Worm (Caenorhabditis elegans) whole organism, L4/young adult: ENCODE data around the gene Y54G11A.3.

Experiments used
- W03F9.2 ChIP-seq: fragments of 150-350 bp; optimal IDR thresholded peaks from 2 replicates; lab custom pipeline; 2014; ENCODE audit warnings: missing biosample characterization, missing genetic modification characterization
- dao-5 ChIP-seq: sonication (generic microtip); optimal IDR thresholded peaks from 2 replicates; lab custom pipeline; 2016; ENCODE audit warnings: missing genotype, missing genetic modification characterization, moderate library complexity, missing compliant biosample characterization
- him-1 ChIP-seq: sonication (generic microtip); optimal IDR thresholded peaks from 2 replicates; lab custom pipeline; 2016; ENCODE audit warnings: missing genotype, missing genetic modification reagents, missing genetic modification characterization, missing compliant biosample characterization

Y54G11A.3 gene

DNA sequence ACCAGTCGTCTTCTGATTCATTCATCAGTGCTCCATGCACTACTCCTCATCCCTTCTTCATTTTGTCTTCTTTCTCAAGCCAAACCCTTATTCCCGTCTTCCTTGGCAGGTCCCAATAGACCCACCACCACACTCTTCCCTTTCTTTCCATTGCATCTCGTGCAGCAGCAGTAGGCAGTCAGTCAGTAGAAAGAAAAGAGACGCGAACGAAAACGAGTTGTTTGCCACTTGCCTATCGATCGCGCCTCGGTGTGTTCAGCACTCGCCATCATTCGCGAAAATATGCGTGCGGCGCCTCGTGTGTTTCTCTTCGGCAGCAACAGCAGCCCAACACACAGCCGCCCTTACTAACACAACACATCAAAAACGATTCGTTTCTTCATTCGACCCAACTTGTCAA lies 26.9 kb upstream of the Y54G11A.3 start:
- no peak for TF ChIP-seq dao-5 (tag; lab: Kevin White, UChicago)
- TF ChIP-seq him-1 (tag; lab: Kevin White, UChicago) = no peak
- peak; percentile 10 for TF ChIP-seq W03F9.2 (tag; lab: Kevin White, UChicago)

- TF ChIP-seq dao-5 (tag; lab: Kevin White, UChicago) (peak; percentile 3), W03F9.2 (tag; lab: Kevin White, UChicago) (peak; percentile 6), him-1 (tag; lab: Kevin White, UChicago) (peak; percentile 34)
Observed at ce11 chrII:14250147-14250965, 26.1 kb upstream of the Y54G11A.3 start, which contains the start of gene hmg-1.1. Gene hmg-1.1, plus strand, starts transcription at chrII:14250695.

DNA sequence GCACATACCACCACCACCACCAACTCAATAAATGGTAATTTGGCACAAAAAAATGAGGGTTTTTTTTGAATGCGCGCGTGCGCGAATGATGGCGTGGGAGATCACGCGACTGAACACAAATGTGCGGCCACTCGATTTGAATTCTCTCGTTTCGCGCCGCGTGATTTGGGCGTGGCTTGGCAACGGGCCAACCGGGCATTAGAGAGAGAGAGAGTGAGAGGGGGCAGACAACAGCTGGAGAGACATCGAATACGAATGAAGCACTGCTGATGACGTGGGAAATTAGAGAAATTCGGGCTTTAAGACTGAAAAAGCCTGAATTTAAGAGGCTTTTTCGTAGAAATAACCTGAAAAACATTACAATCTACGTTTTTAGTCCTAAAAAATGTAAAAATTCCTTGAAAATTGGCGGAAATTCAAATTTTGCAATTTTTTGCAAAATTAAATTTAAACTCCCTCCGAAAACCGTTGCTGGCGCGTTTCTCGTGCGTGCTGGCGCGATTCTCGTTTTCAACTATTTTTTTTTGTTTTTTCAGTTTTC lies 25.0 kb upstream of the Y54G11A.3 start:
- TF ChIP-seq W03F9.2 (tag; lab: Kevin White, UChicago) (no peak), him-1 (tag; lab: Kevin White, UChicago) (peak; percentile 87), dao-5 (tag; lab: Kevin White, UChicago) (peak; percentile 42)

- TF ChIP-seq him-1 (tag; lab: Kevin White, UChicago) (no peak), W03F9.2 (tag; lab: Kevin White, UChicago) (no peak), dao-5 (tag; lab: Kevin White, UChicago) (no peak)
Observed at ce11 chrII:14252057-14252456, 24.4 kb upstream of the Y54G11A.3 start, which contains the start of gene Y54G11A.2. Gene Y54G11A.2, plus strand, starts transcription at chrII:14252357.

DNA sequence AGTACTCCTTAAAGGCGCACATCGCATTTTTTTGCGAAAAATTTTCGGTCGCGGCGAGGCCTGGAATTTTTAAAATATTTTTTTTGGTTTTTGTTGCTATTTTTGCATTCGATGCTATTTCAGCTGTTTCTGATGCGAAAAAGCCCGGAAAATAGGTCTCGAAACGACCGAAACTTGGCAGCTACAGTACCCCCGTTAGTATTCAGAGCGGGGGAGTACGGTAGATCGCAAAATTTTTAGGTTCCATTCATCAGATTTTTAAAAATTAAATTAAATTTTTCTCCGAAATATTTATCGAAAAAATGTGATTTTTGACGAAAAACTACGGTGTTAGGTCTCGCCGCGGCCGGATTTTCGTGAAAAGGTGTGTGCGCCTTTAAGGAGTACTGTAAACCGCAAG lies 20.6 kb upstream of the Y54G11A.3 start:
- TF ChIP-seq dao-5 (tag; lab: Kevin White, UChicago) (no peak), W03F9.2 (tag; lab: Kevin White, UChicago) (no peak), him-1 (tag; lab: Kevin White, UChicago) (no peak)

DNA sequence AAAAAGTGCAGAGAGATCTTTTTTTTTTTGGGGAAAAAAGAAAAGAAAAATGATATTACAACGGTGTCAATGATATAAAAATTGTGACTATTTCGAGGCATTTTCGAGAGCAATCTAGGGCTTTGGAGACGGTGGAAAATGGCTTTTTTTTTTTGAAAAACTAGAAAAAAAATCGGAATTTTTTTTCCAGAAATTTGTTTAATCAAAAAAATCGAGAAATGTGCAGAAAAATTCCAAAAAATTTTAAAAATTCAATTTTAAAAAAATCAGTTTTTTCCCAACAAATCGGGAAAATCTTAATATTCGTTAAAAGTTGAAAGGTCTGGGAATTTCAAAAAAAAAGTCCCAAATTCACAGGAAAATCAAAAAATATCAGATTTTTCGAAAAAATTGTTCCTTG lies 19.6 kb upstream of the Y54G11A.3 start, which contains the start of gene Y54G11A.19:
Gene Y54G11A.19 (minus strand): TSS at position 101 of the 400 bp plus-strand sequence.
- TF ChIP-seq dao-5 (tag; lab: Kevin White, UChicago) (no peak), W03F9.2 (tag; lab: Kevin White, UChicago) (no peak), him-1 (tag; lab: Kevin White, UChicago) (no peak)

ce11 chrII:14257943-14258342 lies 18.5 kb upstream of the Y54G11A.3 start:
- TF ChIP-seq dao-5 (tag; lab: Kevin White, UChicago) (no peak), him-1 (tag; lab: Kevin White, UChicago) (no peak), W03F9.2 (tag; lab: Kevin White, UChicago) (no peak)

- TF ChIP-seq dao-5 (tag; lab: Kevin White, UChicago) (no peak), him-1 (tag; lab: Kevin White, UChicago) (no peak), W03F9.2 (tag; lab: Kevin White, UChicago) (no peak)
Observed at ce11 chrII:14269142-14269593, 7.3 kb upstream of the Y54G11A.3 start, which contains the start of gene Y54G11A.1. Gene Y54G11A.1, minus strand, starts transcription at chrII:14269192.

- TF ChIP-seq him-1 (tag; lab: Kevin White, UChicago) (no peak), dao-5 (tag; lab: Kevin White, UChicago) (no peak), W03F9.2 (tag; lab: Kevin White, UChicago) (no peak)
Observed at ce11 chrII:14269839-14270238, 6.6 kb upstream of the Y54G11A.3 start.

DNA sequence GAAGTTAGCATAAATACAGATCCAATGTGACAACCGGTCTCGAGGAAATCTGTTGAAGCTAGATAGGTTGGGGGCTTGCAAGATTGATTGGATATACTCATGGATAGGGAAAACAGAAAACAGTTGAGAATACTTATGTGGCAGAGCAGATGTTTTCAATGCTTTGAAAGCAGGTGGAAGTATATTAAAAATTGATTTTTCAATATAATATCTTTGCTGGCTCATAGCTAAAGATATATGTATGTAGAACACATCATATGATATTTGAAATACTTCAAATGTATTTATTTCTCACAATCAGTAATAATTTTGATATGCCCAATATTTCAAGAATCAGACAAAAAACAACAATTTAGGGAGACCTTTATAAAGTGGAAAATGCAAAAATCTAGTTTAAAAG lies 10.9 kb downstream of the Y54G11A.3 start, which contains the start of gene srh-41:
Gene srh-41 (minus strand): TSS at position 101 of the 400 bp plus-strand sequence.
- no peak for TF ChIP-seq him-1 (tag; lab: Kevin White, UChicago)
- no peak for TF ChIP-seq dao-5 (tag; lab: Kevin White, UChicago)
- TF ChIP-seq W03F9.2 (tag; lab: Kevin White, UChicago) = no peak

DNA sequence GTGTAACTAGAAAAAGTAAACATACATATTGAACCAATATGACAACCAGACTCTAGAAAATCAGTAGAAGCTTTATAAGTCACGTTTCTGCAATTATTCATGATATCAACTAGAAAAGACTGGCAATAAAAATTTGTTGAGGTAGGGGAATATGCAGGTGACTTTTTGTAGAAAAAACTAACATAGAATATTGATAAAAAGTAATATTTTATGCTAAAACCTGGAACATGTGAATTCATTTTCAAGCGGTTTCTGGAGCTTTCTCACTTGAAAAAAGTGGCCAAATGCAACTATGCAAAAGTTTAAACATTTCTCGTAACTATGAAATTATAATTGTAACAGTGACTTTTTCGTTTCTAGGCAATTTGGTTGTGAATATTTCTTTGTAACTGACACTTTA lies 12.5 kb downstream of the Y54G11A.3 start, which contains the start of gene srh-42:
Gene srh-42 (minus strand): TSS at position 101 of the 400 bp plus-strand sequence.
- TF ChIP-seq him-1 (tag; lab: Kevin White, UChicago) (no peak), W03F9.2 (tag; lab: Kevin White, UChicago) (no peak), dao-5 (tag; lab: Kevin White, UChicago) (no peak)

DNA sequence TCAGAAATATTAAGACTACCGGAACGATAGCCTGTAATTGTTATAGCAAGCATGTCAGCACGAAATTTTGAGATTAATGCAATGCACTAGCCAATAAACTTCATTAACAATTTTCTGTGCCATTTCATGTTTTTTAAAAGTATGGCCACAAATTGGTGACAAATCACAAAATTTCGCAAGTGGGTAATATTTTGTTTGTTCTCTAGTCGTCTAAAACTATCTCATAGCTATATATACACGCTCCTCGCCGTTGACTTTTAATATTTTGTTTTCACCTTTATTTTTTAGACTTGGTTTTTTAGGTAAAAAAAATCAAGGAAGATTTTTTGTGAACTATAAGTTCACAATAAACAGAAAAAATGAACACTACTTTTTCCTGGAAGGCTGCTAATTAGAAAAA lies 14.4 kb downstream of the Y54G11A.3 start:
- TF ChIP-seq him-1 (tag; lab: Kevin White, UChicago) (no peak), W03F9.2 (tag; lab: Kevin White, UChicago) (no peak), dao-5 (tag; lab: Kevin White, UChicago) (no peak)

- TF ChIP-seq him-1 (tag; lab: Kevin White, UChicago) (no peak), W03F9.2 (tag; lab: Kevin White, UChicago) (no peak)
Observed at ce11 chrII:14292519-14292918, 16.1 kb downstream of the Y54G11A.3 start, which contains the start of gene Y54G11A.4. Gene Y54G11A.4, plus strand, starts transcription at chrII:14292819.
